Worm (Caenorhabditis elegans) whole organism, early embryonic: ENCODE measurements around the gene dylt-2.

Experiments
- B0310.2 ChIP-seq: sonication (generic microtip); optimal IDR thresholded peaks from 2 replicates; lab custom pipeline; 2016; ENCODE audit warnings: mild to moderate bottlenecking, missing genetic modification characterization, missing compliant biosample characterization
- F13C5.2 ChIP-seq: sonication (generic microtip); optimal IDR thresholded peaks from 2 replicates; lab custom pipeline; 2017; ENCODE audit warnings: mild to moderate bottlenecking, missing genetic modification characterization, inconsistent platforms, missing compliant biosample characterization
- aly-1 ChIP-seq: sonication (generic microtip); optimal IDR thresholded peaks from 2 replicates; lab custom pipeline; 2016; ENCODE audit warnings: missing genetic modification characterization, missing compliant biosample characterization
- ama-1 ChIP-seq: fragments of 150-350 bp; optimal IDR thresholded peaks from 2 replicates; lab custom pipeline; 2014
- ceh-13 ChIP-seq: fragments of 200-800 bp; sonication (Bioruptor generic); optimal IDR thresholded peaks from 2 replicates; lab custom pipeline; 2018; ENCODE audit warnings: mild to moderate bottlenecking, missing genetic modification characterization, missing compliant biosample characterization
- ceh-36 ChIP-seq: sonication (generic microtip); optimal IDR thresholded peaks from 2 replicates; lab custom pipeline; 2016; ENCODE audit warnings: missing genetic modification characterization, inconsistent platforms, missing compliant biosample characterization
- ets-7 ChIP-seq: sonication (generic microtip); optimal IDR thresholded peaks from 2 replicates; lab custom pipeline; 2016; ENCODE audit warnings: missing genotype, missing genetic modification characterization, missing compliant biosample characterization
- flt-1 ChIP-seq: fragments of 200-800 bp; sonication (Bioruptor generic); IDR thresholded peaks from 2 replicates; pipeline ENCODE4 v1.3.6; 2022; ENCODE audit warnings: missing genetic modification characterization, missing compliant biosample characterization
- hmbx-1 ChIP-seq: sonication (generic microtip); optimal IDR thresholded peaks from 2 replicates; lab custom pipeline; 2016; ENCODE audit warnings: mild to moderate bottlenecking, missing genetic modification characterization, missing compliant biosample characterization
- hmg-4 ChIP-seq: fragments of 200-800 bp; sonication (Bioruptor generic); optimal IDR thresholded peaks from 2 replicates; lab custom pipeline; 2018; ENCODE audit warnings: mild to moderate bottlenecking, missing genetic modification characterization, missing compliant biosample characterization
- hnd-1 ChIP-seq: sonication (generic microtip); optimal IDR thresholded peaks from 2 replicates; lab custom pipeline; 2016; ENCODE audit warnings: missing genetic modification characterization, missing compliant biosample characterization
- pes-1 ChIP-seq: fragments of 200-800 bp; sonication (Bioruptor generic); IDR thresholded peaks from 2 replicates; pipeline ENCODE4 v1.3.6; 2022; ENCODE audit warnings: missing genetic modification reagents, missing genetic modification characterization, missing compliant biosample characterization
- scrt-1 ChIP-seq: fragments of 200-800 bp; sonication (Bioruptor generic); IDR thresholded peaks from 2 replicates; pipeline ENCODE4 v1.3.6; 2022; ENCODE audit warnings: missing genetic modification characterization, missing compliant biosample characterization
- sea-1 ChIP-seq: fragments of 200-800 bp; sonication (Bioruptor generic); conservative IDR thresholded peaks from 2 replicates; pipeline ENCODE4 v1.3.6; 2022; ENCODE audit warnings: missing genetic modification characterization, missing compliant biosample characterization
- tbx-11 ChIP-seq: fragments of 200-800 bp; sonication (Bioruptor generic); IDR thresholded peaks from 2 replicates; pipeline ENCODE4 v1.3.6; 2022; ENCODE audit warnings: missing genetic modification characterization, missing compliant biosample characterization
- tbx-37 ChIP-seq: fragments of 200-800 bp; sonication (Bioruptor generic); conservative IDR thresholded peaks from 2 replicates; pipeline ENCODE4 v1.3.6; 2022; ENCODE audit warnings: missing genetic modification reagents, missing genetic modification characterization, missing compliant biosample characterization
- tra-4 ChIP-seq: sonication (generic microtip); optimal IDR thresholded peaks from 2 replicates; lab custom pipeline; 2017; ENCODE audit warnings: missing genetic modification characterization, missing compliant biosample characterization

The dylt-2 gene

ce11 chrX:8963469-8963868 lies 23.5 kb upstream of the dylt-2 start:
- no peak for TF ChIP-seq pes-1 (GFP tag; lab: Robert Waterston, UW)
- TF ChIP-seq ama-1 (lab: Kevin White, UChicago), result no peak
- TF ChIP-seq scrt-1, result no peak
- no peak for TF ChIP-seq tbx-37 (GFP tag; lab: Robert Waterston, UW)
- TF ChIP-seq tra-4 (tag; lab: Kevin White, UChicago), result no peak
- TF ChIP-seq aly-1 (tag; lab: Kevin White, UChicago), result no peak
- no peak for TF ChIP-seq hnd-1 (tag; lab: Kevin White, UChicago)
- TF ChIP-seq F13C5.2, result no peak
- no peak for TF ChIP-seq flt-1 (GFP tag; lab: Robert Waterston, UW)
- no peak for TF ChIP-seq tbx-11
- TF ChIP-seq ceh-36 (tag; lab: Kevin White, UChicago), result no peak
- no peak for TF ChIP-seq sea-1 (GFP tag; lab: Robert Waterston, UW)
- no peak for TF ChIP-seq ceh-13
- TF ChIP-seq B0310.2 (tag; lab: Kevin White, UChicago), result no peak
- no peak for TF ChIP-seq ets-7
- no peak for TF ChIP-seq hmg-4 (GFP tag; lab: Kevin White, UChicago)
- TF ChIP-seq hmbx-1 (tag; lab: Kevin White, UChicago), result no peak

ce11 chrX:8961120-8961834 lies 21.3 kb upstream of the dylt-2 start, which contains the start of gene aexr-3:
aexr-3 (minus strand) TSS chrX:8961170.
- TF ChIP-seq tra-4 (tag; lab: Kevin White, UChicago) (no peak), ets-7 (no peak), B0310.2 (tag; lab: Kevin White, UChicago) (no peak), scrt-1 (no peak), hmg-4 (GFP tag; lab: Kevin White, UChicago) (no peak), aly-1 (tag; lab: Kevin White, UChicago) (no peak), hmbx-1 (tag; lab: Kevin White, UChicago) (no peak), pes-1 (GFP tag; lab: Robert Waterston, UW) (no peak), tbx-37 (GFP tag; lab: Robert Waterston, UW) (no peak), ama-1 (lab: Kevin White, UChicago) (no peak), flt-1 (GFP tag; lab: Robert Waterston, UW) (no peak), ceh-13 (no peak), ceh-36 (tag; lab: Kevin White, UChicago) (no peak), tbx-11 (no peak), sea-1 (GFP tag; lab: Robert Waterston, UW) (no peak), hnd-1 (tag; lab: Kevin White, UChicago) (no peak), F13C5.2 (no peak)

- no peak for TF ChIP-seq ets-7
- TF ChIP-seq tra-4 (tag; lab: Kevin White, UChicago), result no peak
- no peak for TF ChIP-seq ceh-36 (tag; lab: Kevin White, UChicago)
- TF ChIP-seq tbx-37 (GFP tag; lab: Robert Waterston, UW), result no peak
- TF ChIP-seq scrt-1, result no peak
- no peak for TF ChIP-seq pes-1 (GFP tag; lab: Robert Waterston, UW)
- no peak for TF ChIP-seq ceh-13
- no peak for TF ChIP-seq hnd-1 (tag; lab: Kevin White, UChicago)
- no peak for TF ChIP-seq sea-1 (GFP tag; lab: Robert Waterston, UW)
- TF ChIP-seq aly-1 (tag; lab: Kevin White, UChicago), result no peak
- TF ChIP-seq ama-1 (lab: Kevin White, UChicago), result no peak
- TF ChIP-seq flt-1 (GFP tag; lab: Robert Waterston, UW), result no peak
- no peak for TF ChIP-seq tbx-11
- no peak for TF ChIP-seq F13C5.2
- no peak for TF ChIP-seq B0310.2 (tag; lab: Kevin White, UChicago)
- no peak for TF ChIP-seq hmg-4 (GFP tag; lab: Kevin White, UChicago)
- TF ChIP-seq hmbx-1 (tag; lab: Kevin White, UChicago), result no peak
Observed at ce11 chrX:8957974-8958373, 18.0 kb upstream of the dylt-2 start.

ce11 chrX:8955808-8956207 lies 15.8 kb upstream of the dylt-2 start:
- TF ChIP-seq ceh-36 (tag; lab: Kevin White, UChicago) (no peak), hmbx-1 (tag; lab: Kevin White, UChicago) (no peak), tbx-11 (no peak), flt-1 (GFP tag; lab: Robert Waterston, UW) (no peak), B0310.2 (tag; lab: Kevin White, UChicago) (no peak), tra-4 (tag; lab: Kevin White, UChicago) (no peak), scrt-1 (no peak), hmg-4 (GFP tag; lab: Kevin White, UChicago) (no peak), ceh-13 (no peak), tbx-37 (GFP tag; lab: Robert Waterston, UW) (no peak), hnd-1 (tag; lab: Kevin White, UChicago) (no peak), pes-1 (GFP tag; lab: Robert Waterston, UW) (no peak), sea-1 (GFP tag; lab: Robert Waterston, UW) (no peak)

- TF ChIP-seq ets-7 (no peak), F13C5.2 (no peak), scrt-1 (no peak), ceh-36 (tag; lab: Kevin White, UChicago) (no peak), B0310.2 (tag; lab: Kevin White, UChicago) (no peak), hmbx-1 (tag; lab: Kevin White, UChicago) (no peak), sea-1 (GFP tag; lab: Robert Waterston, UW) (no peak), tra-4 (tag; lab: Kevin White, UChicago) (no peak), flt-1 (GFP tag; lab: Robert Waterston, UW) (no peak), aly-1 (tag; lab: Kevin White, UChicago) (no peak), hmg-4 (GFP tag; lab: Kevin White, UChicago) (no peak), ceh-13 (no peak), tbx-37 (GFP tag; lab: Robert Waterston, UW) (no peak), ama-1 (lab: Kevin White, UChicago) (no peak), hnd-1 (tag; lab: Kevin White, UChicago) (no peak), tbx-11 (no peak), pes-1 (GFP tag; lab: Robert Waterston, UW) (no peak)
Observed at ce11 chrX:8953011-8953410, 13.1 kb upstream of the dylt-2 start.

ce11 chrX:8952007-8952406 lies 12.0 kb upstream of the dylt-2 start:
- no peak for TF ChIP-seq ceh-36 (tag; lab: Kevin White, UChicago)
- TF ChIP-seq tbx-11, result no peak
- no peak for TF ChIP-seq ceh-13
- no peak for TF ChIP-seq F13C5.2
- TF ChIP-seq hmbx-1 (tag; lab: Kevin White, UChicago), result no peak
- TF ChIP-seq ama-1 (lab: Kevin White, UChicago), result no peak
- TF ChIP-seq pes-1 (GFP tag; lab: Robert Waterston, UW), result no peak
- TF ChIP-seq tra-4 (tag; lab: Kevin White, UChicago), result no peak
- TF ChIP-seq B0310.2 (tag; lab: Kevin White, UChicago), result no peak
- no peak for TF ChIP-seq hnd-1 (tag; lab: Kevin White, UChicago)
- no peak for TF ChIP-seq tbx-37 (GFP tag; lab: Robert Waterston, UW)
- no peak for TF ChIP-seq ets-7
- no peak for TF ChIP-seq sea-1 (GFP tag; lab: Robert Waterston, UW)
- no peak for TF ChIP-seq scrt-1
- no peak for TF ChIP-seq aly-1 (tag; lab: Kevin White, UChicago)
- no peak for TF ChIP-seq hmg-4 (GFP tag; lab: Kevin White, UChicago)
- TF ChIP-seq flt-1 (GFP tag; lab: Robert Waterston, UW), result no peak
